Worm (Caenorhabditis elegans): ENCODE data around the gene T08G5.15.

ce11 chrV:14033649-14034048 is 10.7 kb upstream of the T08G5.15 start, which contains the start of gene ins-10:
- TF ChIP-seq lin-39 (tag; optimal IDR thresholded peaks at IDR 0.05) (no peak), unc-39 (tag; optimal IDR thresholded peaks at IDR 0.05) (no peak), ztf-4 (tag; optimal IDR thresholded peaks at IDR 0.05) (no peak), elt-3 (tag; optimal IDR thresholded peaks at IDR 0.05) (no peak)
